Worm (Caenorhabditis elegans) whole organism, L2 larva: ENCODE results near the gene M03F8.5.
A peak's percentile ranks its signal among the peaks of the same experiment; 100 is the strongest.

Experiments used
- C34F6.9 ChIP-seq: fragments of 150-350 bp; optimal IDR thresholded peaks from 2 replicates; lab custom pipeline; 2014; ENCODE audit warnings: missing biosample characterization, missing genetic modification characterization
- F13H6.1 ChIP-seq: sonication (generic microtip); optimal IDR thresholded peaks from 2 replicates; lab custom pipeline; 2016; ENCODE audit warnings: missing genetic modification characterization, missing compliant biosample characterization
- R02D3.7 ChIP-seq: fragments of 150-350 bp; optimal IDR thresholded peaks from 2 replicates; lab custom pipeline; 2014; ENCODE audit warnings: missing biosample characterization, missing genetic modification characterization
- ZK546.5 ChIP-seq: sonication (generic microtip); optimal IDR thresholded peaks from 2 replicates; lab custom pipeline; 2017; ENCODE audit warnings: missing biosample characterization, missing genetic modification characterization
- alr-1 ChIP-seq: fragments of 150-350 bp; optimal IDR thresholded peaks from 2 replicates; lab custom pipeline; 2014; ENCODE audit warnings: missing biosample characterization, missing genetic modification characterization
- aly-2 ChIP-seq: fragments of 150-350 bp; optimal IDR thresholded peaks from 2 replicates; lab custom pipeline; 2014; ENCODE audit warnings: missing biosample characterization, missing genetic modification characterization
- blmp-1 ChIP-seq: sonication (generic microtip); optimal IDR thresholded peaks from 2 replicates; lab custom pipeline; 2017; ENCODE audit warnings: missing genetic modification characterization, mild to moderate bottlenecking, missing compliant biosample characterization, antibody characterized with exemption, moderate library complexity; ENCODE audit not compliant: insufficient read depth
- ceh-16 ChIP-seq: fragments of 150-350 bp; optimal IDR thresholded peaks from 2 replicates; lab custom pipeline; 2014; ENCODE audit warnings: missing biosample characterization, missing genetic modification characterization
- crh-2 ChIP-seq: sonication (generic microtip); optimal IDR thresholded peaks from 2 replicates; lab custom pipeline; 2017; ENCODE audit warnings: missing biosample characterization, missing genetic modification characterization
- egl-27 ChIP-seq: sonication (generic microtip); optimal IDR thresholded peaks from 3 replicates; lab custom pipeline; 2017; ENCODE audit warnings: missing biosample characterization, missing genetic modification reagents, missing genetic modification characterization
- elt-1 ChIP-seq: fragments of 150-350 bp; optimal IDR thresholded peaks from 2 replicates; lab custom pipeline; 2014; ENCODE audit warnings: missing biosample characterization, missing genetic modification characterization
- elt-3 ChIP-seq: sonication (generic microtip); optimal IDR thresholded peaks from 2 replicates; lab custom pipeline; 2017; ENCODE audit warnings: missing biosample characterization, missing genetic modification characterization
- fos-1 ChIP-seq: fragments of 150-350 bp; optimal IDR thresholded peaks from 2 replicates; lab custom pipeline; 2014; ENCODE audit warnings: missing biosample characterization, missing genetic modification characterization
- gmeb-1 ChIP-seq: fragments of 150-350 bp; optimal IDR thresholded peaks from 2 replicates; lab custom pipeline; 2014; ENCODE audit warnings: missing biosample characterization, missing genetic modification characterization
- lin-11 ChIP-seq: fragments of 150-350 bp; sonication (generic microtip); optimal IDR thresholded peaks from 2 replicates; lab custom pipeline; 2014; ENCODE audit warnings: missing biosample characterization, missing genetic modification characterization, inconsistent platforms, mixed read lengths
- lin-13 ChIP-seq: fragments of 150-350 bp; optimal IDR thresholded peaks from 2 replicates; lab custom pipeline; 2014; ENCODE audit warnings: missing biosample characterization, missing genetic modification reagents, missing genetic modification characterization
- lin-39 ChIP-seq: fragments of 150-350 bp; optimal IDR thresholded peaks from 2 replicates; lab custom pipeline; 2014; ENCODE audit warnings: missing biosample characterization, missing genetic modification reagents, missing genetic modification characterization
- lsy-2 ChIP-seq, 2 experiments: fragments of 150-350 bp in 1 of 2; sonication (generic microtip) in 1 of 2; optimal IDR thresholded peaks; 2 replicates each; lab custom pipeline; 2014 to 2017; ENCODE audit warnings: missing biosample characterization in 2 of 2, missing genetic modification characterization in 2 of 2
- mbf-1 ChIP-seq: sonication (generic microtip); optimal IDR thresholded peaks from 2 replicates; lab custom pipeline; 2017; ENCODE audit warnings: missing biosample characterization, missing genetic modification characterization
- mdl-1 ChIP-seq, 2 experiments: fragments of 150-350 bp in 1 of 2; sonication (generic microtip) in 1 of 2; optimal IDR thresholded peaks; 2 replicates each; lab custom pipeline; 2017; ENCODE audit warnings: missing biosample characterization in 2 of 2, missing genetic modification characterization in 2 of 2
- nhr-10 ChIP-seq: sonication (generic microtip); optimal IDR thresholded peaks from 2 replicates; lab custom pipeline; 2017; ENCODE audit warnings: missing biosample characterization, missing genetic modification characterization
- nhr-11 ChIP-seq: fragments of 150-350 bp; optimal IDR thresholded peaks from 2 replicates; lab custom pipeline; 2014; ENCODE audit warnings: missing biosample characterization, missing genetic modification characterization
- nhr-12 ChIP-seq: fragments of 150-350 bp; optimal IDR thresholded peaks from 2 replicates; lab custom pipeline; 2014; ENCODE audit warnings: missing biosample characterization, missing genetic modification characterization
- nhr-129 ChIP-seq: fragments of 150-350 bp; optimal IDR thresholded peaks from 2 replicates; lab custom pipeline; 2014; ENCODE audit warnings: missing biosample characterization, missing genetic modification characterization
- nhr-237 ChIP-seq: fragments of 150-350 bp; optimal IDR thresholded peaks from 2 replicates; lab custom pipeline; 2014; ENCODE audit warnings: missing biosample characterization, missing genetic modification characterization
- nhr-25 ChIP-seq: fragments of 150-350 bp; sonication (generic microtip); optimal IDR thresholded peaks from 3 replicates; lab custom pipeline; 2014; ENCODE audit warnings: missing biosample characterization, missing genetic modification characterization
- peb-1 ChIP-seq: fragments of 150-350 bp; optimal IDR thresholded peaks from 2 replicates; lab custom pipeline; 2014; ENCODE audit warnings: missing biosample characterization, missing genetic modification characterization
- sem-4 ChIP-seq: fragments of 150-350 bp; optimal IDR thresholded peaks from 2 replicates; lab custom pipeline; 2014; ENCODE audit warnings: missing biosample characterization, missing genetic modification reagents, missing genetic modification characterization
- sma-9 ChIP-seq, 2 experiments: fragments of 150-350 bp in 1 of 2; sonication (generic microtip) in 1 of 2; optimal IDR thresholded peaks; 2 replicates each; lab custom pipeline; 2014 to 2016; ENCODE audit warnings: missing genetic modification characterization in 2 of 2, mild to moderate bottlenecking in 1 of 2, missing biosample characterization in 1 of 2, missing compliant biosample characterization in 1 of 2, missing genetic modification reagents in 1 of 2, moderate library complexity in 1 of 2
- snpc-4 ChIP-seq: fragments of 150-350 bp; optimal IDR thresholded peaks from 2 replicates; lab custom pipeline; 2014; ENCODE audit warnings: missing biosample characterization, missing genetic modification characterization
- unc-62 ChIP-seq: fragments of 150-350 bp; optimal IDR thresholded peaks from 2 replicates; lab custom pipeline; 2014; ENCODE audit warnings: missing biosample characterization, missing genetic modification reagents, missing genetic modification characterization
- zag-1 ChIP-seq: fragments of 150-350 bp; optimal IDR thresholded peaks from 2 replicates; lab custom pipeline; 2014; ENCODE audit warnings: missing biosample characterization, missing genetic modification characterization
- ztf-1 ChIP-seq: fragments of 200-800 bp; sonication (Bioruptor generic); conservative IDR thresholded peaks from 2 replicates; pipeline ENCODE4 v1.3.6; 2022; ENCODE audit warnings: missing genetic modification characterization, missing compliant biosample characterization
- ztf-4 ChIP-seq: fragments of 150-350 bp; optimal IDR thresholded peaks from 2 replicates; lab custom pipeline; 2014; ENCODE audit warnings: missing biosample characterization, missing genetic modification characterization

M03F8.5 gene

ce11 chrV:5917707-5918106, 18.9 kb downstream of the M03F8.5 start, which contains the start of gene lrpr-1 (continued):
- TF ChIP-seq blmp-1 (tag; lab: Kevin White, UChicago) (peak; percentile 14), peb-1 (no peak), nhr-12 (no peak), lsy-2 (tag; optimal IDR thresholded peaks at IDR 0.05; lab: Kevin White, UChicago) (peak; percentile 75 to 91)
- TF ChIP-seq, all 48 proteins: peak for 20

- TF ChIP-seq lin-11 (tag; lab: Kevin White, UChicago) (no peak), crh-2 (tag; lab: Kevin White, UChicago) (no peak), lin-39 (tag; lab: Kevin White, UChicago) (no peak), blmp-1 (tag; lab: Kevin White, UChicago) (no peak), mdl-1 (tag; optimal IDR thresholded peaks at IDR 0.05; lab: Kevin White, UChicago) (no peak), fos-1 (tag; lab: Kevin White, UChicago) (no peak), zag-1 (tag; lab: Kevin White, UChicago) (no peak), F13H6.1 (tag; lab: Kevin White, UChicago) (no peak), R02D3.7 (tag; lab: Kevin White, UChicago) (no peak), C34F6.9 (tag; lab: Kevin White, UChicago) (no peak), sma-9 (GFP tag; optimal IDR thresholded peaks at IDR 0.05; lab: Kevin White, UChicago) (no peak), sma-9 (tag; optimal IDR thresholded peaks at IDR 0.05; lab: Kevin White, UChicago) (no peak)
Measured at ce11 chrV:5916862-5917261, 19.7 kb downstream of the M03F8.5 start.

ce11 chrV:5912426-5912825, 24.2 kb downstream of the M03F8.5 start, which contains the start of gene C04E6.13:
Gene C04E6.13, plus strand, starts transcription at chrV:5912726.
- TF ChIP-seq ztf-1 (no peak), ztf-4 (no peak), blmp-1 (tag; lab: Kevin White, UChicago) (no peak), elt-3 (tag; lab: Kevin White, UChicago) (no peak), crh-2 (tag; lab: Kevin White, UChicago) (no peak), nhr-25 (tag; lab: Kevin White, UChicago) (no peak), unc-62 (GFP tag; lab: Kevin White, UChicago) (no peak), elt-1 (tag; lab: Kevin White, UChicago) (no peak), ceh-16 (no peak), lin-39 (tag; lab: Kevin White, UChicago) (no peak), sma-9 (GFP tag; optimal IDR thresholded peaks at IDR 0.05; lab: Kevin White, UChicago) (no peak), sma-9 (tag; optimal IDR thresholded peaks at IDR 0.05; lab: Kevin White, UChicago) (no peak), F13H6.1 (tag; lab: Kevin White, UChicago) (no peak), mbf-1 (tag; lab: Kevin White, UChicago) (no peak), sem-4 (tag; lab: Kevin White, UChicago) (no peak), nhr-129 (tag; lab: Kevin White, UChicago) (no peak)

- TF ChIP-seq alr-1 (tag; lab: Kevin White, UChicago) = no peak
- no peak for TF ChIP-seq nhr-12
- no peak for TF ChIP-seq unc-62 (GFP tag; lab: Kevin White, UChicago)
- no peak for TF ChIP-seq mbf-1 (tag; lab: Kevin White, UChicago)
- TF ChIP-seq egl-27 (tag; lab: Kevin White, UChicago) = no peak
- TF ChIP-seq lsy-2 (tag; optimal IDR thresholded peaks at IDR 0.05; lab: Kevin White, UChicago) = no peak
- TF ChIP-seq ceh-16 = no peak
- no peak for TF ChIP-seq elt-3 (tag; lab: Kevin White, UChicago)
- no peak for TF ChIP-seq aly-2 (tag; lab: Kevin White, UChicago)
- no peak for TF ChIP-seq crh-2 (tag; lab: Kevin White, UChicago)
- no peak for TF ChIP-seq nhr-25 (tag; lab: Kevin White, UChicago)
- TF ChIP-seq lin-39 (tag; lab: Kevin White, UChicago) = no peak
- no peak for TF ChIP-seq snpc-4 (tag; lab: Kevin White, UChicago)
- TF ChIP-seq nhr-237 (tag; lab: Kevin White, UChicago) = no peak
- TF ChIP-seq nhr-11 (tag; lab: Kevin White, UChicago) = no peak
- no peak for TF ChIP-seq lin-13 (GFP tag; lab: Kevin White, UChicago)
- TF ChIP-seq nhr-10 (tag; lab: Kevin White, UChicago) = no peak
- TF ChIP-seq elt-1 (tag; lab: Kevin White, UChicago) = no peak
Measured at ce11 chrV:5907090-5907489, 29.5 kb downstream of the M03F8.5 start, which contains the start of gene C04E6.4. Gene C04E6.4, plus strand, starts transcription at chrV:5907390.

DNA sequence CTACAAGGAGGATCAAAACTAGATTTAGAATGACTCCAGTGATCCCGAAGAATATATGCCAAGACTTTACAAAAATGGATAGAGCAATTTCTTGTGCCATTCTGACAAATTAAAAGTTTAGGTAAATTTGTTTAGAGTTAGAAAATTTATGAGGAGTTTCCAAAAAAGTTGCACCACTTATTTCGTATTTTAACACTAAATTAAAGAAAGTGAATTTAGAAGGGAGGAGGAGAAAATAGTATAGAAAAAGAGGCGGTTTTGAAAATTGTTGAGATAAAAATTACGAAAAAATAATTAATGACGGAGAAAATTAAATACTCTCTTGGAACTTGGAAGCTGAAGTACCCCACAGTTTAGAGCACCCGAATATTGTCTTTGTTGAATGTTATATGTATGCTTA, 30.3 kb downstream of the M03F8.5 start, which contains the start of gene srd-15:
TSS of gene srd-15 (minus strand) at position 101 of the 400 bp plus-strand sequence.
- TF ChIP-seq elt-1 (tag; lab: Kevin White, UChicago) (no peak), crh-2 (tag; lab: Kevin White, UChicago) (no peak), gmeb-1 (no peak), ZK546.5 (tag; lab: Kevin White, UChicago) (no peak), sem-4 (tag; lab: Kevin White, UChicago) (no peak)
- TF ChIP-seq, all 48 proteins: peak for 0
